Worm (Caenorhabditis elegans): Measurements from ENCODE around the gene npr-1.

ce11 chrX:4818872-4819271, 49.1 kb upstream of the npr-1 start:
- TF ChIP-seq pag-3 (tag; optimal IDR thresholded peaks at IDR 0.05; ENCODE audit: borderline replicate concordance) (no peak), sdc-2 (tag; optimal IDR thresholded peaks at IDR 0.05) (no peak), hlh-6 (tag; optimal IDR thresholded peaks at IDR 0.05) (no peak), ttx-3 (tag; optimal IDR thresholded peaks at IDR 0.05) (no peak), nhr-11 (tag; optimal IDR thresholded peaks at IDR 0.05) (no peak), ceh-6 (GFP tag; optimal IDR thresholded peaks at IDR 0.05) (no peak), ama-1 (optimal IDR thresholded peaks at IDR 0.05) (no peak), dmd-4 (tag; optimal IDR thresholded peaks at IDR 0.05; ENCODE audit: borderline replicate concordance) (no peak), C08G9.2 (tag; optimal IDR thresholded peaks at IDR 0.05) (no peak), eyg-1 (tag; optimal IDR thresholded peaks at IDR 0.05) (no peak), elt-2 (tag; optimal IDR thresholded peaks at IDR 0.05) (peak; percentile 37)
